Fruit fly (Drosophila melanogaster) whole organism, embryonic: Measurements from ENCODE around the gene Piezo.

Experiments
- ATbp ChIP-seq: fragments of 200-800 bp; sonication (Bioruptor generic); optimal IDR thresholded peaks from 2 replicates; lab custom pipeline; 2017; ENCODE audit warnings: missing biosample characterization, mild to moderate bottlenecking, missing genetic modification characterization, missing genetic modification reagents
- Atf-2 ChIP-seq: fragments of 200-800 bp; sonication (Bioruptor generic); optimal IDR thresholded peaks from 2 replicates; lab custom pipeline; 2016; ENCODE audit warnings: missing biosample characterization, missing genetic modification characterization
- CG10209 ChIP-seq: fragments of 200-800 bp; sonication (Bioruptor generic); optimal IDR thresholded peaks from 3 replicates; lab custom pipeline; 2017; ENCODE audit warnings: missing biosample characterization, mild to moderate bottlenecking, missing genetic modification characterization, missing genetic modification reagents
- CG10274 ChIP-seq: fragments of 200-800 bp; sonication (Bioruptor generic); optimal IDR thresholded peaks from 3 replicates; lab custom pipeline; 2017; ENCODE audit warnings: missing biosample characterization, mild to moderate bottlenecking, missing genetic modification characterization
- CG11456 ChIP-seq: fragments of 200-800 bp; sonication (Bioruptor generic); IDR thresholded peaks from 3 replicates; pipeline ENCODE4 v1.3.6; 2022; ENCODE audit warnings: missing biosample characterization, missing genetic modification characterization
- CG11504 ChIP-seq: fragments of 200-800 bp; sonication (Bioruptor generic); optimal IDR thresholded peaks from 3 replicates; lab custom pipeline; 2019; ENCODE audit warnings: missing biosample characterization, mild to moderate bottlenecking, missing genetic modification characterization, moderate library complexity
- CG1233 ChIP-seq: fragments of 200-800 bp; sonication (Bioruptor generic); optimal IDR thresholded peaks from 4 replicates; lab custom pipeline; 2018; ENCODE audit warnings: missing biosample characterization, mild to moderate bottlenecking, missing genetic modification characterization
- CG13123 ChIP-seq: fragments of 200-800 bp; sonication (Bioruptor generic); optimal IDR thresholded peaks from 2 replicates; lab custom pipeline; 2016; ENCODE audit warnings: missing biosample characterization, missing genetic modification characterization
- CG30020 ChIP-seq: fragments of 200-800 bp; optimal IDR thresholded peaks from 2 replicates; lab custom pipeline; 2019; ENCODE audit warnings: missing biosample characterization, mild to moderate bottlenecking, missing genetic modification characterization, moderate library complexity
- CG30403 ChIP-seq: fragments of 200-800 bp; sonication (Bioruptor generic); optimal IDR thresholded peaks from 3 replicates; lab custom pipeline; 2016; ENCODE audit warnings: missing biosample characterization, missing genetic modification characterization
- CG43689 ChIP-seq: fragments of 200-800 bp; sonication (Bioruptor generic); IDR thresholded peaks from 2 replicates; pipeline ENCODE4 v1.3.6; 2022; ENCODE audit warnings: missing biosample characterization, missing genetic modification characterization
- CG5245 ChIP-seq: fragments of 200-800 bp; sonication (Bioruptor generic); optimal IDR thresholded peaks from 3 replicates; lab custom pipeline; 2016; ENCODE audit warnings: missing biosample characterization, missing genetic modification characterization
- CG6175 ChIP-seq: fragments of 200-800 bp; sonication (Bioruptor generic); IDR thresholded peaks from 3 replicates; pipeline ENCODE4 v1.3.6; 2022; ENCODE audit warnings: missing biosample characterization, missing genetic modification characterization
- CG7271 ChIP-seq: fragments of 200-800 bp; sonication (Bioruptor generic); optimal IDR thresholded peaks from 2 replicates; lab custom pipeline; 2018; ENCODE audit warnings: missing biosample characterization, mild to moderate bottlenecking, missing genetic modification characterization, moderate library complexity
- CG7745 ChIP-seq: fragments of 200-800 bp; sonication (Bioruptor generic); optimal IDR thresholded peaks from 2 replicates; lab custom pipeline; 2018; ENCODE audit warnings: missing biosample characterization, mild to moderate bottlenecking, missing genetic modification characterization, moderate library complexity
- CG8089 ChIP-seq: fragments of 200-800 bp; sonication (Bioruptor generic); optimal IDR thresholded peaks from 3 replicates; lab custom pipeline; 2016; ENCODE audit warnings: missing biosample characterization, missing genetic modification characterization
- CG9727 ChIP-seq: fragments of 200-800 bp; sonication (Bioruptor generic); optimal IDR thresholded peaks from 3 replicates; lab custom pipeline; 2017; ENCODE audit warnings: missing biosample characterization, mild to moderate bottlenecking, missing genetic modification characterization
- CG9797 ChIP-seq: fragments of 200-800 bp; sonication (Bioruptor generic); optimal IDR thresholded peaks from 3 replicates; lab custom pipeline; 2018; ENCODE audit warnings: missing biosample characterization, mild to moderate bottlenecking, missing genetic modification characterization
- D ChIP-seq, 2 experiments: fragments of 200-800 bp in 1 of 2; fragments of >200 bp in 1 of 2; sonication (Bioruptor generic) in 1 of 2; optimal IDR thresholded peaks; 2 replicates in 1 of 2; 3 replicates in 1 of 2; lab custom pipeline; 2017; ENCODE audit warnings: mild to moderate bottlenecking in 1 of 2, missing biosample characterization in 1 of 2, missing genetic modification characterization in 1 of 2, missing genetic modification reagents in 1 of 2
- Deaf1 ChIP-seq: fragments of 200-800 bp; optimal IDR thresholded peaks from 3 replicates; lab custom pipeline; 2019; ENCODE audit warnings: missing biosample characterization, mild to moderate bottlenecking, missing genetic modification characterization, moderate library complexity
- Dp ChIP-seq: fragments of 200-800 bp; sonication (Bioruptor generic); optimal IDR thresholded peaks from 2 replicates; lab custom pipeline; 2018; ENCODE audit warnings: missing biosample characterization, mild to moderate bottlenecking, missing genetic modification characterization, moderate library complexity
- Drgx ChIP-seq: fragments of 200-800 bp; sonication (Bioruptor generic); IDR thresholded peaks from 2 replicates; pipeline ENCODE4 v1.3.6; 2022; ENCODE audit warnings: missing biosample characterization, missing genetic modification characterization
- Eip74EF ChIP-seq, 2 experiments: fragments of 200-800 bp in 1 of 2; fragments of >200 bp in 1 of 2; sonication (Bioruptor generic) in 1 of 2; optimal IDR thresholded peaks; 2 replicates each; lab custom pipeline; 2017 to 2019; ENCODE audit warnings: missing biosample characterization in 2 of 2, missing genetic modification characterization in 2 of 2, mild to moderate bottlenecking in 1 of 2, moderate library complexity in 1 of 2
- Hand ChIP-seq: fragments of 200-800 bp; sonication (Bioruptor generic); optimal IDR thresholded peaks from 2 replicates; lab custom pipeline; 2017; ENCODE audit warnings: mild to moderate bottlenecking, missing biosample characterization, missing genetic modification reagents, missing genetic modification characterization
- NFAT ChIP-seq: fragments of 200-800 bp; sonication (Bioruptor generic); IDR thresholded peaks from 2 replicates; pipeline ENCODE4 v1.3.6; 2022; ENCODE audit warnings: missing biosample characterization, missing genetic modification characterization
- Sox100B ChIP-seq: fragments of 200-800 bp; sonication (Bioruptor generic); optimal IDR thresholded peaks from 3 replicates; lab custom pipeline; 2018; ENCODE audit warnings: missing biosample characterization, mild to moderate bottlenecking, missing genetic modification characterization
- Sox102F ChIP-seq: fragments of 200-800 bp; sonication (Bioruptor generic); optimal IDR thresholded peaks from 2 replicates; lab custom pipeline; 2018; ENCODE audit warnings: missing biosample characterization, mild to moderate bottlenecking, missing genetic modification characterization, moderate library complexity
- Tbp ChIP-seq: fragments of >200 bp; optimal IDR thresholded peaks from 2 replicates; lab custom pipeline; 2018; ENCODE audit warnings: missing biosample characterization, missing genetic modification characterization
- Xbp1 ChIP-seq: fragments of 200-800 bp; sonication (Bioruptor generic); optimal IDR thresholded peaks from 3 replicates; lab custom pipeline; 2016; ENCODE audit warnings: missing biosample characterization, mild to moderate bottlenecking, missing genetic modification characterization
- abd-A ChIP-seq: fragments of 200-800 bp; sonication (Bioruptor generic); optimal IDR thresholded peaks from 3 replicates; lab custom pipeline; 2019; ENCODE audit warnings: missing biosample characterization, mild to moderate bottlenecking, missing genetic modification characterization, moderate library complexity
- az2 ChIP-seq: fragments of 200-800 bp; sonication (Bioruptor generic); optimal IDR thresholded peaks from 3 replicates; lab custom pipeline; 2016; ENCODE audit warnings: missing biosample characterization, missing genetic modification characterization
- cato ChIP-seq: fragments of 200-800 bp; sonication (Bioruptor generic); optimal IDR thresholded peaks from 2 replicates; lab custom pipeline; 2016; ENCODE audit warnings: missing biosample characterization, missing genetic modification characterization, borderline replicate concordance
- crc ChIP-seq: fragments of 200-800 bp; sonication (Bioruptor generic); optimal IDR thresholded peaks from 2 replicates; lab custom pipeline; 2016; ENCODE audit warnings: missing biosample characterization, missing genetic modification characterization
- croc ChIP-seq: fragments of 200-800 bp; sonication (Bioruptor generic); conservative IDR thresholded peaks from 3 replicates; pipeline ENCODE4 v1.3.6; 2022; ENCODE audit warnings: missing biosample characterization, missing genetic modification characterization
- disco-r ChIP-seq: fragments of 200-800 bp; sonication (Bioruptor generic); optimal IDR thresholded peaks from 2 replicates; lab custom pipeline; 2016; ENCODE audit warnings: missing biosample characterization, missing genetic modification characterization
- emc ChIP-seq: fragments of 200-800 bp; sonication (Bioruptor generic); optimal IDR thresholded peaks from 2 replicates; lab custom pipeline; 2016; ENCODE audit warnings: missing biosample characterization, missing genetic modification characterization
- eyg ChIP-seq: fragments of 200-800 bp; sonication (Bioruptor generic); optimal IDR thresholded peaks from 3 replicates; lab custom pipeline; 2016; ENCODE audit warnings: missing biosample characterization, missing genetic modification characterization
- h ChIP-seq: fragments of >200 bp; optimal IDR thresholded peaks from 2 replicates; lab custom pipeline; 2017
- kay ChIP-seq: fragments of 200-800 bp; sonication (Bioruptor generic); optimal IDR thresholded peaks from 2 replicates; lab custom pipeline; 2016; ENCODE audit warnings: missing biosample characterization, missing genetic modification characterization
- ken ChIP-seq: fragments of 200-800 bp; sonication (Bioruptor generic); IDR thresholded peaks from 3 replicates; pipeline ENCODE4 v1.3.6; 2022; ENCODE audit warnings: missing biosample characterization, missing genetic modification characterization
- p53 ChIP-seq: fragments of 200-800 bp; sonication (Bioruptor generic); optimal IDR thresholded peaks from 2 replicates; lab custom pipeline; 2016; ENCODE audit warnings: missing biosample characterization, missing genetic modification characterization
- salm ChIP-seq: fragments of 200-800 bp; sonication (Bioruptor generic); optimal IDR thresholded peaks from 2 replicates; lab custom pipeline; 2018; ENCODE audit warnings: missing biosample characterization, mild to moderate bottlenecking, missing genetic modification characterization
- sd ChIP-seq: fragments of 200-800 bp; sonication (Bioruptor generic); optimal IDR thresholded peaks from 3 replicates; lab custom pipeline; 2018; ENCODE audit warnings: missing biosample characterization, mild to moderate bottlenecking, missing genetic modification characterization, moderate library complexity
- so ChIP-seq: fragments of 200-800 bp; sonication (Bioruptor generic); IDR thresholded peaks from 3 replicates; pipeline ENCODE4 v1.3.6; 2022; ENCODE audit warnings: missing biosample characterization, missing genetic modification characterization
- stwl ChIP-seq: fragments of 200-800 bp; sonication (Bioruptor generic); optimal IDR thresholded peaks from 3 replicates; lab custom pipeline; 2018; ENCODE audit warnings: missing biosample characterization, mild to moderate bottlenecking, missing genetic modification characterization, moderate library complexity
- tio ChIP-seq: fragments of 200-800 bp; sonication (Bioruptor generic); optimal IDR thresholded peaks from 2 replicates; lab custom pipeline; 2017; ENCODE audit warnings: missing biosample characterization, missing genetic modification characterization, inconsistent platforms
- unc-4 ChIP-seq: fragments of 200-800 bp; sonication (Bioruptor generic); IDR thresholded peaks from 2 replicates; pipeline ENCODE4 v1.3.6; 2022; ENCODE audit warnings: missing biosample characterization, missing genetic modification characterization; ENCODE audit not compliant: partially characterized antibody
- wdn ChIP-seq: fragments of 200-800 bp; sonication (Bioruptor generic); IDR thresholded peaks from 2 replicates; pipeline ENCODE4 v1.3.6; 2022; ENCODE audit warnings: missing biosample characterization, missing genetic modification characterization
- zf30C ChIP-seq: fragments of 200-800 bp; sonication (Bioruptor generic); optimal IDR thresholded peaks from 3 replicates; lab custom pipeline; 2018; ENCODE audit warnings: missing biosample characterization, mild to moderate bottlenecking, missing genetic modification characterization

The Piezo gene

dm6 chr2L:8212666-8213270 is 49.9 kb downstream of the Piezo start, which contains the start of the genes CG8372 and CG8360 (continued):
- TF ChIP-seq eyg (GFP tag; lab: Kevin White, UChicago) (peak; percentile 99), NFAT (GFP tag; lab: Robert Waterston, UW) (peak; percentile 99), Xbp1 (GFP tag; lab: Kevin White, UChicago) (peak; percentile 100), CG30403 (GFP tag; lab: Kevin White, UChicago) (peak; percentile 99), abd-A (tag; lab: Kevin White, UChicago) (no peak), CG11504 (tag; lab: Kevin White, UChicago) (peak; percentile 96), emc (GFP tag; lab: Kevin White, UChicago) (peak; percentile 98), tio (GFP tag; lab: Kevin White, UChicago) (peak; percentile 98), az2 (GFP tag; lab: Kevin White, UChicago) (peak; percentile 99), zf30C (GFP tag; lab: Kevin White, UChicago) (peak; percentile 37), crc (GFP tag; lab: Kevin White, UChicago) (peak; percentile 99), salm (peak; percentile 94), CG7271 (tag; lab: Kevin White, UChicago) (peak; percentile 96), Sox100B (GFP tag; lab: Kevin White, UChicago) (peak; percentile 96), CG8089 (GFP tag; lab: Kevin White, UChicago) (peak; percentile 99), Drgx (peak; percentile 99), CG10274 (GFP tag; lab: Kevin White, UChicago) (peak; percentile 94), CG5245 (GFP tag; lab: Kevin White, UChicago) (peak; percentile 99), ATbp (GFP tag; lab: Kevin White, UChicago) (peak; percentile 98), CG6175 (peak; percentile 98), so (GFP tag; lab: Robert Waterston, UW) (peak; percentile 99), disco-r (peak; percentile 98), p53 (GFP tag; lab: Kevin White, UChicago) (peak; percentile 98), CG9797 (GFP tag; lab: Kevin White, UChicago) (peak; percentile 76), ken (GFP tag; lab: Robert Waterston, UW) (peak; percentile 99), croc (GFP tag; lab: Robert Waterston, UW) (peak; percentile 97), kay (GFP tag; lab: Kevin White, UChicago) (peak; percentile 97), Tbp (GFP tag; lab: Kevin White, UChicago) (no peak), CG43689 (GFP tag; lab: Robert Waterston, UW) (peak; percentile 98), Deaf1 (tag; lab: Kevin White, UChicago) (peak; percentile 84), stwl (tag; lab: Kevin White, UChicago) (peak; percentile 92), cato (GFP tag; lab: Kevin White, UChicago) (peak; percentile 98), CG9727 (GFP tag; lab: Kevin White, UChicago) (peak; percentile 98), h (lab: Kevin White, UChicago) (no peak), sd (tag; lab: Kevin White, UChicago) (peak; percentile 94), wdn (peak; percentile 97), CG7745 (tag; lab: Kevin White, UChicago) (peak; percentile 18), D (optimal IDR thresholded peaks at IDR 0.05; lab: Kevin White, UChicago) (no peak), D (GFP tag; optimal IDR thresholded peaks at IDR 0.05; lab: Kevin White, UChicago) (peak; percentile 98), CG10209 (GFP tag; lab: Kevin White, UChicago) (peak; percentile 98), CG13123 (GFP tag; lab: Kevin White, UChicago) (peak; percentile 98), Sox102F (GFP tag; lab: Kevin White, UChicago) (peak; percentile 98), unc-4 (peak; percentile 48; the same call in 1 of the 2 replicates), Atf-2 (GFP tag; lab: Kevin White, UChicago) (peak; percentile 99), CG11456 (GFP tag; lab: Robert Waterston, UW) (peak; percentile 99), CG1233 (GFP tag; lab: Kevin White, UChicago) (peak; percentile 98), Eip74EF (GFP tag; optimal IDR thresholded peaks at IDR 0.05; lab: Kevin White, UChicago) (peak in 1 of 2 experiments; percentile 96), Dp (GFP tag; lab: Kevin White, UChicago) (peak; percentile 45), Hand (GFP tag; lab: Kevin White, UChicago) (peak; percentile 97), CG30020 (tag; lab: Kevin White, UChicago) (peak; percentile 87)
